Worm (Caenorhabditis elegans): ENCODE measurements around the gene sox-4.

sox-4 gene

ce11 chrX:3503025-3503424 lies 5.8 kb downstream of the sox-4 start:
- TF ChIP-seq nfya-2 (GFP tag; IDR thresholded peaks at IDR 0.05) (no peak), attf-6 (GFP tag; IDR thresholded peaks at IDR 0.05) (no peak), attf-3 (GFP tag; conservative IDR thresholded peaks at IDR 0.05) (no peak), B0035.1 (tag; optimal IDR thresholded peaks at IDR 0.05) (no peak), hsf-1 (GFP tag; IDR thresholded peaks at IDR 0.05) (no peak), attf-5 (GFP tag; optimal IDR thresholded peaks at IDR 0.05) (no peak), sptf-2 (GFP tag; optimal IDR thresholded peaks at IDR 0.05) (no peak), F52B5.7 (tag; optimal IDR thresholded peaks at IDR 0.05) (no peak), bed-1 (GFP tag; IDR thresholded peaks at IDR 0.05) (no peak), ceh-91 (GFP tag; IDR thresholded peaks at IDR 0.05) (no peak), B0336.3 (GFP tag; IDR thresholded peaks at IDR 0.05) (no peak), ztf-6 (GFP tag; IDR thresholded peaks at IDR 0.05) (no peak), ceh-79 (tag; optimal IDR thresholded peaks at IDR 0.05) (no peak), athp-1 (tag; optimal IDR thresholded peaks at IDR 0.05) (no peak), tbx-9 (tag; optimal IDR thresholded peaks at IDR 0.05; ENCODE audit: borderline replicate concordance) (no peak), ama-1 (optimal IDR thresholded peaks at IDR 0.05) (no peak), ama-1 (GFP tag; optimal IDR thresholded peaks at IDR 0.05) (no peak), F37B4.10 (GFP tag; IDR thresholded peaks at IDR 0.05) (no peak), unc-62 (GFP tag; optimal IDR thresholded peaks at IDR 0.05) (no peak), T26A5.8 (tag; optimal IDR thresholded peaks at IDR 0.05) (no peak), T07F8.4 (tag; optimal IDR thresholded peaks at IDR 0.05) (no peak)

ce11 chrX:3500903-3501302 lies 7.9 kb downstream of the sox-4 start:
- TF ChIP-seq dox-1 (GFP tag; IDR thresholded peaks at IDR 0.05) (peak; percentile 63; the same call in 1 of the 2 replicates), ceh-40 (GFP tag; IDR thresholded peaks at IDR 0.05) (no peak), let-607 (tag; optimal IDR thresholded peaks at IDR 0.05) (peak; percentile 22 to 56), cebp-1 (GFP tag; IDR thresholded peaks at IDR 0.05) (no peak), cebp-1 (tag; optimal IDR thresholded peaks at IDR 0.05) (peak; percentile 7), ets-4 (GFP tag; optimal IDR thresholded peaks at IDR 0.05) (peak; percentile 57), nhr-80 (tag; optimal IDR thresholded peaks at IDR 0.05) (peak; percentile 93)

- TF ChIP-seq madf-8 (GFP tag; conservative IDR thresholded peaks at IDR 0.05): no peak
- TF ChIP-seq snpc-4 (GFP tag; optimal IDR thresholded peaks at IDR 0.05): peak; percentile 18
- TF ChIP-seq snpc-4 (tag; optimal IDR thresholded peaks at IDR 0.05): peak in 2 of 4 experiments; percentile 64 to 78
Observed at ce11 chrX:3500357-3500756, 8.4 kb downstream of the sox-4 start.

- TF ChIP-seq nhr-80 (tag; optimal IDR thresholded peaks at IDR 0.05) (peak; percentile 23), Y56A3A.18 (GFP tag; IDR thresholded peaks at IDR 0.05) (no peak), athp-1 (tag; optimal IDR thresholded peaks at IDR 0.05) (no peak), lin-35 (GFP tag; optimal IDR thresholded peaks at IDR 0.05) (no peak), atf-7 (tag; optimal IDR thresholded peaks at IDR 0.05) (no peak), K11D2.4 (GFP tag; IDR thresholded peaks at IDR 0.05) (no peak), cebp-1 (GFP tag; IDR thresholded peaks at IDR 0.05) (no peak), cebp-1 (tag; optimal IDR thresholded peaks at IDR 0.05) (peak; percentile 22), C17E4.6 (GFP tag; IDR thresholded peaks at IDR 0.05) (no peak), hlh-12 (tag; optimal IDR thresholded peaks at IDR 0.05) (no peak), mcd-1 (GFP tag; IDR thresholded peaks at IDR 0.05) (no peak), mel-28 (tag; optimal IDR thresholded peaks at IDR 0.05; ENCODE audit: borderline replicate concordance) (no peak)
Observed at ce11 chrX:3499867-3500266, 8.9 kb downstream of the sox-4 start.

Data from whole organism, young adult.